Fruit fly (Drosophila melanogaster) whole organism, embryonic: ENCODE results near the gene sra.

ENCODE experiments used
- Antp ChIP-seq: fragments of 200-800 bp; sonication (Bioruptor generic); optimal IDR thresholded peaks from 3 replicates; lab custom pipeline; 2016; ENCODE audit warnings: missing biosample characterization, missing genetic modification characterization
- CG10959 ChIP-seq: fragments of 200-800 bp; sonication (Bioruptor generic); IDR thresholded peaks from 2 replicates; pipeline ENCODE4 v1.3.6; 2022; ENCODE audit warnings: missing biosample characterization, missing genetic modification characterization
- CG14441 ChIP-seq: fragments of 200-800 bp; sonication (Bioruptor generic); IDR thresholded peaks from 2 replicates; pipeline ENCODE4 v1.3.6; 2022; ENCODE audit warnings: missing biosample characterization, missing genetic modification characterization
- CG14667 ChIP-seq: fragments of 200-800 bp; sonication (Bioruptor generic); IDR thresholded peaks from 2 replicates; pipeline ENCODE4 v1.3.6; 2022; ENCODE audit warnings: missing biosample characterization, missing genetic modification characterization
- CG14710 ChIP-seq: fragments of 200-800 bp; sonication (Bioruptor generic); optimal IDR thresholded peaks from 3 replicates; lab custom pipeline; 2019; ENCODE audit warnings: missing biosample characterization, mild to moderate bottlenecking, missing genetic modification characterization, moderate library complexity
- CG14965 ChIP-seq: fragments of 200-800 bp; sonication (Bioruptor generic); optimal IDR thresholded peaks from 2 replicates; lab custom pipeline; 2016; ENCODE audit warnings: missing biosample characterization, missing genetic modification characterization, borderline replicate concordance
- CG15073 ChIP-seq: fragments of 200-800 bp; sonication (Bioruptor generic); optimal IDR thresholded peaks from 2 replicates; lab custom pipeline; 2016; ENCODE audit warnings: missing biosample characterization, missing genetic modification characterization
- CG1603 ChIP-seq: fragments of 200-800 bp; sonication (Bioruptor generic); optimal IDR thresholded peaks from 2 replicates; lab custom pipeline; 2019; ENCODE audit warnings: missing biosample characterization, mild to moderate bottlenecking, missing genetic modification characterization, moderate library complexity
- CG18262 ChIP-seq: fragments of 200-800 bp; optimal IDR thresholded peaks from 3 replicates; lab custom pipeline; 2019; ENCODE audit warnings: missing biosample characterization, mild to moderate bottlenecking, missing genetic modification characterization, moderate library complexity
- CG2120 ChIP-seq: fragments of 200-800 bp; sonication (Bioruptor generic); optimal IDR thresholded peaks from 3 replicates; lab custom pipeline; 2016; ENCODE audit warnings: missing biosample characterization, missing genetic modification characterization
- CG2712 ChIP-seq: fragments of 200-800 bp; optimal IDR thresholded peaks from 3 replicates; lab custom pipeline; 2019; ENCODE audit warnings: missing biosample characterization, mild to moderate bottlenecking, missing genetic modification characterization, moderate library complexity
- CG3838 ChIP-seq: fragments of 200-800 bp; sonication (Bioruptor generic); optimal IDR thresholded peaks from 3 replicates; lab custom pipeline; 2016; ENCODE audit warnings: missing biosample characterization, missing genetic modification characterization
- CG3995 ChIP-seq: fragments of 200-800 bp; sonication (Bioruptor generic); optimal IDR thresholded peaks from 3 replicates; lab custom pipeline; 2016; ENCODE audit warnings: missing biosample characterization, missing genetic modification characterization
- CG4820 ChIP-seq: fragments of 200-800 bp; sonication (Bioruptor generic); optimal IDR thresholded peaks from 3 replicates; lab custom pipeline; 2016; ENCODE audit warnings: missing biosample characterization, missing genetic modification characterization
- CG8388 ChIP-seq: fragments of 200-800 bp; sonication (Bioruptor generic); optimal IDR thresholded peaks from 2 replicates; lab custom pipeline; 2019; ENCODE audit warnings: missing biosample characterization, mild to moderate bottlenecking, missing genetic modification characterization, moderate library complexity
- D ChIP-seq, 2 experiments: fragments of 200-800 bp in 1 of 2; fragments of >200 bp in 1 of 2; sonication (Bioruptor generic) in 1 of 2; optimal IDR thresholded peaks; 2 replicates in 1 of 2; 3 replicates in 1 of 2; lab custom pipeline; 2017; ENCODE audit warnings: mild to moderate bottlenecking in 1 of 2, missing biosample characterization in 1 of 2, missing genetic modification characterization in 1 of 2, missing genetic modification reagents in 1 of 2
- Dip3 ChIP-seq: fragments of 200-800 bp; sonication (Bioruptor generic); optimal IDR thresholded peaks from 3 replicates; lab custom pipeline; 2016; ENCODE audit warnings: missing biosample characterization, missing genetic modification characterization
- ERR ChIP-seq: fragments of 200-800 bp; sonication (Bioruptor generic); optimal IDR thresholded peaks from 2 replicates; lab custom pipeline; 2016; ENCODE audit warnings: missing biosample characterization, missing genetic modification characterization
- Hey ChIP-seq: fragments of 200-800 bp; sonication (Bioruptor generic); optimal IDR thresholded peaks from 3 replicates; lab custom pipeline; 2018; ENCODE audit warnings: missing biosample characterization, mild to moderate bottlenecking, missing genetic modification characterization
- Hr3 ChIP-seq: fragments of 200-800 bp; sonication (Bioruptor generic); optimal IDR thresholded peaks from 3 replicates; lab custom pipeline; 2016; ENCODE audit warnings: missing biosample characterization, missing genetic modification characterization
- MESR4 ChIP-seq: fragments of 200-800 bp; sonication (Bioruptor generic); optimal IDR thresholded peaks from 2 replicates; lab custom pipeline; 2018; ENCODE audit warnings: missing biosample characterization, mild to moderate bottlenecking, missing genetic modification characterization, moderate library complexity
- Oaz ChIP-seq: fragments of 200-800 bp; sonication (Bioruptor generic); IDR thresholded peaks from 2 replicates; pipeline ENCODE4 v1.3.6; 2022; ENCODE audit warnings: missing biosample characterization, missing genetic modification characterization
- PHDP ChIP-seq: fragments of 200-800 bp; sonication (Bioruptor generic); optimal IDR thresholded peaks from 3 replicates; lab custom pipeline; 2018; ENCODE audit warnings: missing biosample characterization, mild to moderate bottlenecking, missing genetic modification characterization, moderate library complexity
- Scr ChIP-seq: fragments of 200-800 bp; sonication (Bioruptor generic); IDR thresholded peaks from 2 replicates; pipeline ENCODE4 v1.3.6; 2022; ENCODE audit warnings: missing biosample characterization, missing genetic modification characterization; ENCODE audit not compliant: partially characterized antibody
- Spps ChIP-seq: fragments of 200-800 bp; sonication (Bioruptor generic); optimal IDR thresholded peaks from 2 replicates; lab custom pipeline; 2018; ENCODE audit warnings: missing biosample characterization, mild to moderate bottlenecking, missing genetic modification characterization
- TFAM ChIP-seq: fragments of 200-800 bp; sonication (Bioruptor generic); optimal IDR thresholded peaks from 2 replicates; lab custom pipeline; 2017; ENCODE audit warnings: missing biosample characterization, missing genetic modification characterization, inconsistent platforms
- Xrp1 ChIP-seq: fragments of 200-800 bp; sonication (Bioruptor generic); IDR thresholded peaks from 2 replicates; pipeline ENCODE4 v1.3.6; 2022; ENCODE audit warnings: missing biosample characterization, missing genetic modification characterization
- az2 ChIP-seq: fragments of 200-800 bp; sonication (Bioruptor generic); optimal IDR thresholded peaks from 3 replicates; lab custom pipeline; 2016; ENCODE audit warnings: missing biosample characterization, missing genetic modification characterization
- cad ChIP-seq: fragments of >200 bp; optimal IDR thresholded peaks from 2 replicates; lab custom pipeline; 2017; ENCODE audit warnings: missing biosample characterization, missing genetic modification characterization
- danr ChIP-seq: fragments of 200-800 bp; sonication (Bioruptor generic); IDR thresholded peaks from 2 replicates; pipeline ENCODE4 v1.3.6; 2022; ENCODE audit warnings: missing biosample characterization, missing genetic modification characterization
- ewg ChIP-seq: fragments of 200-800 bp; sonication (Bioruptor generic); optimal IDR thresholded peaks from 3 replicates; lab custom pipeline; 2017; ENCODE audit warnings: mild to moderate bottlenecking, missing biosample characterization, missing genetic modification reagents, missing genetic modification characterization
- fd3F ChIP-seq: fragments of 200-800 bp; sonication (Bioruptor generic); optimal IDR thresholded peaks from 2 replicates; lab custom pipeline; 2018; ENCODE audit warnings: missing biosample characterization, mild to moderate bottlenecking, missing genetic modification characterization, moderate library complexity
- ftz-f1 ChIP-seq: fragments of 200-800 bp; sonication (Bioruptor generic); optimal IDR thresholded peaks from 2 replicates; lab custom pipeline; 2016; ENCODE audit warnings: missing biosample characterization, missing genetic modification characterization
- gsb-n ChIP-seq: fragments of 200-800 bp; sonication (Bioruptor generic); optimal IDR thresholded peaks from 3 replicates; lab custom pipeline; 2018; ENCODE audit warnings: missing biosample characterization, mild to moderate bottlenecking, missing genetic modification characterization
- hkb ChIP-seq, 2 experiments: fragments of 200-800 bp in 1 of 2; fragments of >200 bp in 1 of 2; sonication (Bioruptor generic) in 1 of 2; IDR thresholded peaks in 1 of 2; optimal IDR thresholded peaks in 1 of 2; 2 replicates each; pipeline versions ENCODE4 v1.3.6 to Lab custom; 2017 to 2022; ENCODE audit warnings: missing biosample characterization in 1 of 2, missing genetic modification characterization in 1 of 2
- lmd ChIP-seq: fragments of 200-800 bp; sonication (Bioruptor generic); IDR thresholded peaks from 2 replicates; pipeline ENCODE4 v1.3.6; 2022; ENCODE audit warnings: missing biosample characterization, missing genetic modification characterization
- onecut ChIP-seq: fragments of 200-800 bp; sonication (Bioruptor generic); IDR thresholded peaks from 2 replicates; pipeline ENCODE4 v1.3.6; 2022; ENCODE audit warnings: missing biosample characterization, missing genetic modification characterization
- pan ChIP-seq, 4 experiments: fragments of >200 bp in 3 of 4; fragments of 200-800 bp in 1 of 4; sonication (Bioruptor generic) in 1 of 4; optimal IDR thresholded peaks in 3 of 4; IDR thresholded peaks in 1 of 4; 2 replicates each; pipeline versions ENCODE4 v1.3.6 to Lab custom; 2017 to 2022; ENCODE audit warnings: missing biosample characterization in 2 of 4, missing genetic modification characterization in 2 of 4, mixed read lengths in 1 of 4
- phol ChIP-seq: fragments of 200-800 bp; sonication (Bioruptor generic); optimal IDR thresholded peaks from 3 replicates; lab custom pipeline; 2018; ENCODE audit warnings: missing biosample characterization, mild to moderate bottlenecking, missing genetic modification characterization, moderate library complexity
- pros ChIP-seq: fragments of 200-800 bp; sonication (Bioruptor generic); optimal IDR thresholded peaks from 3 replicates; lab custom pipeline; 2019; ENCODE audit warnings: missing biosample characterization, mild to moderate bottlenecking, missing genetic modification characterization, moderate library complexity
- row ChIP-seq: fragments of 200-800 bp; sonication (Bioruptor generic); IDR thresholded peaks from 3 replicates; pipeline ENCODE4 v1.3.6; 2022; ENCODE audit warnings: missing biosample characterization, missing genetic modification characterization
- run ChIP-seq: fragments of 200-800 bp; sonication (Bioruptor generic); optimal IDR thresholded peaks from 3 replicates; lab custom pipeline; 2018; ENCODE audit warnings: missing biosample characterization, mild to moderate bottlenecking, missing genetic modification characterization
- sima ChIP-seq: fragments of 200-800 bp; sonication (Bioruptor generic); optimal IDR thresholded peaks from 2 replicates; lab custom pipeline; 2016; ENCODE audit warnings: missing biosample characterization, missing genetic modification characterization
- slbo ChIP-seq: fragments of 200-800 bp; sonication (Bioruptor generic); IDR thresholded peaks from 2 replicates; pipeline ENCODE4 v1.3.6; 2022; ENCODE audit warnings: missing biosample characterization, missing genetic modification characterization
- tgo ChIP-seq: fragments of 200-800 bp; sonication (Bioruptor generic); IDR thresholded peaks from 3 replicates; pipeline ENCODE4 v1.3.6; 2022; ENCODE audit warnings: missing biosample characterization, missing genetic modification characterization
- tio ChIP-seq: fragments of 200-800 bp; sonication (Bioruptor generic); optimal IDR thresholded peaks from 2 replicates; lab custom pipeline; 2017; ENCODE audit warnings: missing biosample characterization, missing genetic modification characterization, inconsistent platforms
- toy ChIP-seq: fragments of 200-800 bp; sonication (Bioruptor generic); IDR thresholded peaks from 2 replicates; pipeline ENCODE4 v1.3.6; 2022; ENCODE audit warnings: missing biosample characterization, missing genetic modification characterization
- unpg ChIP-seq: fragments of 200-800 bp; sonication (Bioruptor generic); optimal IDR thresholded peaks from 3 replicates; lab custom pipeline; 2018; ENCODE audit warnings: missing biosample characterization, mild to moderate bottlenecking, missing genetic modification characterization, moderate library complexity
- vnd ChIP-seq: fragments of 200-800 bp; sonication (Bioruptor generic); IDR thresholded peaks from 3 replicates; pipeline ENCODE4 v1.3.6; 2022; ENCODE audit warnings: missing biosample characterization, missing genetic modification characterization; ENCODE audit not compliant: partially characterized antibody
- wek ChIP-seq: fragments of 200-800 bp; sonication (Bioruptor generic); optimal IDR thresholded peaks from 3 replicates; lab custom pipeline; 2018; ENCODE audit warnings: missing biosample characterization, mild to moderate bottlenecking, missing genetic modification characterization, moderate library complexity

sra gene

DNA sequence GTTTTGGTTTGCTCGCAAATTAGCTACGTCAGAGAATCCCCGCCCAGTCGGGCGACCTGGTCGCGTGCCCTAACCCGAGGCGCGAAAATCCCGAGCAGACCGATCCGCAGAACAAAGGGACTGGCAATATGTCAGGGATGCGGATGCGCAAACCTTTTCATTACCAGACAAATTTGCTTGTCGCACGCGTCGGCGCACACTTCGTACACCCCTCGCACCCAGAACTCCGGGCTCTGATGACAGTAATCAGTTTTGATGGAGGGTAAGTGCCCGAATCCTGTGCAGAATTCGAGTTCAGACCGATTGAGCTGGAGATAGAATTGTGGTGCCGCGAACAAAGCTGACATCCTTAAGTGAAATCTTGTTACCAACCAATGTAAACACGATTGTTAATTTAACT lies 34.4 kb upstream of the sra start (continued):
- no peak for TF ChIP-seq phol (tag; lab: Kevin White, UChicago)
- TF ChIP-seq CG14710 (tag; lab: Kevin White, UChicago), result no peak
- TF ChIP-seq D (optimal IDR thresholded peaks at IDR 0.05; lab: Kevin White, UChicago), result no peak
- peak; percentile 39 for TF ChIP-seq D (GFP tag; optimal IDR thresholded peaks at IDR 0.05; lab: Kevin White, UChicago)
- no peak for TF ChIP-seq TFAM (GFP tag; lab: Kevin White, UChicago)
- TF ChIP-seq CG8388 (GFP tag; lab: Kevin White, UChicago), result no peak
- no peak for TF ChIP-seq PHDP (tag; lab: Kevin White, UChicago)
- TF ChIP-seq Dip3 (GFP tag; lab: Kevin White, UChicago), result no peak
- TF ChIP-seq CG1603, result no peak
- no peak for TF ChIP-seq unpg (GFP tag; lab: Kevin White, UChicago)
- no peak for TF ChIP-seq sima (GFP tag; lab: Kevin White, UChicago)
- no peak for TF ChIP-seq ftz-f1 (GFP tag; lab: Kevin White, UChicago)
- TF ChIP-seq Scr (GFP tag; lab: Robert Waterston, UW), result no peak
- no peak for TF ChIP-seq CG15073 (GFP tag; lab: Kevin White, UChicago)
- peak; percentile 8 for TF ChIP-seq ewg (GFP tag; lab: Kevin White, UChicago)
- TF ChIP-seq CG2120 (GFP tag; lab: Kevin White, UChicago), result no peak
- no peak for TF ChIP-seq lmd
- no peak for TF ChIP-seq tio (GFP tag; lab: Kevin White, UChicago)
- TF ChIP-seq az2 (GFP tag; lab: Kevin White, UChicago), result no peak
- TF ChIP-seq Oaz, result no peak
- no peak for TF ChIP-seq CG4820 (GFP tag; lab: Kevin White, UChicago)
- no peak for TF ChIP-seq CG18262
- TF ChIP-seq pros, result peak; percentile 53
- TF ChIP-seq hkb (optimal IDR thresholded peaks at IDR 0.05; lab: Kevin White, UChicago), result no peak
- no peak for TF ChIP-seq hkb (GFP tag; IDR thresholded peaks at IDR 0.05; lab: Robert Waterston, UW)
- no peak for TF ChIP-seq fd3F (GFP tag; lab: Kevin White, UChicago)
- TF ChIP-seq tgo, result no peak
- TF ChIP-seq danr (GFP tag; lab: Robert Waterston, UW), result no peak
- no peak for TF ChIP-seq CG14965 (GFP tag; lab: Kevin White, UChicago)
- TF ChIP-seq CG3838 (GFP tag; lab: Kevin White, UChicago), result no peak
- peak; percentile 96 for TF ChIP-seq Hey (tag; lab: Kevin White, UChicago)
- TF ChIP-seq, all 482 proteins: peak for 6

DNA sequence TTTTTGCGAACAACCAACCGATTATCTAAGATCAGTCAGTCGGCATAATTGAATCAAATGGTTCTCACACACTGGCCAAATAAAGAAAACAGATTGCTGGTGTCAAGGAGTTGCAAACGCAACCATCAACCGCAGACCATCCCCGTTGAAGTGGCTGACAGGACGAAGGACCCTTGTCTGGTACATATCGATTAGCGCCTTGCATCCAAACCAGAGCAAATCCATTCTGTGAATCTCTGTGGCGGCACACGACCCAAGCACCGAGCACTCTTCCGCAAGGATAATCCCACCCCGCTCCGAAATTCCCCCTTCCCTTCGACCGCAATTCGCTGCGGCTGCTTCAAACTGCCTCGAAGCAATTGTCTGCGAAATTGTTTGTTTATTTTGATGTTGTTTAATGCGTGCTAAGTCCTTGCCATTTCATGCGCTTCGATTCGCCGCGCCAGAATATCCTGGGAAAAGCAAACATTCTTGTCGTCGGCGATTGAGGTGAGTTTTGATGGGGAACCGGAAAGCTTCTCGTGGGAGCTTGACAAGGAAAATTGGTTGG lies 33.4 kb upstream of the sra start:
- no peak for TF ChIP-seq Antp (GFP tag; lab: Kevin White, UChicago)
- no peak for TF ChIP-seq CG2712 (tag; lab: Kevin White, UChicago)
- TF ChIP-seq Scr (GFP tag; lab: Robert Waterston, UW), result no peak
- no peak for TF ChIP-seq row
- TF ChIP-seq MESR4 (GFP tag; lab: Kevin White, UChicago), result no peak
- TF ChIP-seq ERR (GFP tag; lab: Kevin White, UChicago), result no peak
- TF ChIP-seq Spps (tag; lab: Kevin White, UChicago), result no peak
- TF ChIP-seq vnd (GFP tag; lab: Robert Waterston, UW), result 0 out of 3 replicates have a peak, but pooled peaks have one; percentile 27
- TF ChIP-seq pan (optimal IDR thresholded peaks at IDR 0.05; lab: Kevin White, UChicago), result no peak
- TF ChIP-seq pan (GFP tag; optimal IDR thresholded peaks at IDR 0.05 in 1 of 2, IDR thresholded peaks at IDR 0.05 in 1 of 2), result no peak
- 0 out of 2 replicates have a peak, but pooled peaks have one; percentile 29 for TF ChIP-seq toy (GFP tag; lab: Robert Waterston, UW)
- TF ChIP-seq CG14667 (GFP tag; lab: Robert Waterston, UW), result no peak
- no peak for TF ChIP-seq run (tag; lab: Kevin White, UChicago)
- TF ChIP-seq CG14441 (GFP tag; lab: Robert Waterston, UW), result no peak
- TF ChIP-seq slbo, result 0 out of 2 replicates have a peak, but pooled peaks have one; percentile 3
- TF ChIP-seq onecut, result peak; percentile 65
- no peak for TF ChIP-seq CG3995 (GFP tag; lab: Kevin White, UChicago)
- no peak for TF ChIP-seq CG10959 (GFP tag; lab: Robert Waterston, UW)
- peak; percentile 74 for TF ChIP-seq gsb-n (tag; lab: Kevin White, UChicago)
- no peak for TF ChIP-seq cad (GFP tag; lab: Kevin White, UChicago)
- no peak for TF ChIP-seq Hr3 (GFP tag; lab: Kevin White, UChicago)
- no peak for TF ChIP-seq Xrp1 (GFP tag; lab: Robert Waterston, UW)
- no peak for TF ChIP-seq wek (GFP tag; lab: Kevin White, UChicago)
